Fruit fly (Drosophila melanogaster) whole organism, prepupa: Measurements from ENCODE around the gene Mnn1.

ENCODE experiments used
- Blimp-1 ChIP-seq: fragments of 200-800 bp; sonication (Bioruptor generic); optimal IDR thresholded peaks from 3 replicates; lab custom pipeline; 2017; ENCODE audit warnings: missing biosample characterization, missing genetic modification characterization, mild to moderate bottlenecking, moderate library complexity, missing genetic modification reagents
- CG10631 ChIP-seq: fragments of 200-800 bp; sonication (Bioruptor generic); optimal IDR thresholded peaks from 2 replicates; lab custom pipeline; 2016; ENCODE audit warnings: missing biosample characterization, missing genetic modification characterization
- CG10669 ChIP-seq: fragments of 200-800 bp; sonication (Bioruptor generic); optimal IDR thresholded peaks from 3 replicates; lab custom pipeline; 2018; ENCODE audit warnings: missing biosample characterization, mild to moderate bottlenecking, missing genetic modification characterization, moderate library complexity
- CG11294 ChIP-seq: fragments of 200-800 bp; sonication (Bioruptor generic); IDR thresholded peaks from 2 replicates; pipeline ENCODE4 v1.3.6; 2022; ENCODE audit warnings: missing biosample characterization, missing genetic modification characterization
- CG11762 ChIP-seq: fragments of 200-800 bp; sonication (Bioruptor generic); optimal IDR thresholded peaks from 3 replicates; lab custom pipeline; 2016; ENCODE audit warnings: missing biosample characterization, missing genetic modification characterization; ENCODE audit not compliant: insufficient read depth
- CG11902 ChIP-seq: fragments of 200-800 bp; sonication (Bioruptor generic); optimal IDR thresholded peaks from 3 replicates; lab custom pipeline; 2016; ENCODE audit warnings: missing biosample characterization, missing genetic modification characterization
- CG15336 ChIP-seq: fragments of 200-800 bp; sonication (Bioruptor generic); IDR thresholded peaks from 2 replicates; pipeline ENCODE4 v1.3.6; 2022; ENCODE audit warnings: missing biosample characterization, missing genetic modification characterization
- CG1621 ChIP-seq: fragments of 200-800 bp; sonication (Bioruptor generic); optimal IDR thresholded peaks from 3 replicates; lab custom pipeline; 2018; ENCODE audit warnings: missing biosample characterization, mild to moderate bottlenecking, missing genetic modification characterization
- CG3032 ChIP-seq: fragments of 200-800 bp; optimal IDR thresholded peaks from 2 replicates; lab custom pipeline; 2019; ENCODE audit warnings: missing biosample characterization, mild to moderate bottlenecking, missing genetic modification characterization, moderate library complexity
- CG31627 ChIP-seq: fragments of 200-800 bp; sonication (Bioruptor generic); optimal IDR thresholded peaks from 3 replicates; lab custom pipeline; 2016; ENCODE audit warnings: missing biosample characterization, missing genetic modification characterization
- CG32006 ChIP-seq: fragments of 200-800 bp; sonication (Bioruptor generic); optimal IDR thresholded peaks from 3 replicates; lab custom pipeline; 2017; ENCODE audit warnings: missing biosample characterization, mild to moderate bottlenecking, missing genetic modification characterization
- CG34406 ChIP-seq: fragments of 200-800 bp; sonication (Bioruptor generic); optimal IDR thresholded peaks from 3 replicates; lab custom pipeline; 2016; ENCODE audit warnings: missing biosample characterization, missing genetic modification characterization
- CG3919 ChIP-seq: fragments of 200-800 bp; sonication (Bioruptor generic); optimal IDR thresholded peaks from 3 replicates; lab custom pipeline; 2016; ENCODE audit warnings: missing biosample characterization, missing genetic modification characterization
- CG4318 ChIP-seq: fragments of 200-800 bp; sonication (Bioruptor generic); optimal IDR thresholded peaks from 3 replicates; lab custom pipeline; 2017; ENCODE audit warnings: missing biosample characterization, mild to moderate bottlenecking, missing genetic modification characterization
- CG6163 ChIP-seq: fragments of 200-800 bp; sonication (Bioruptor generic); IDR thresholded peaks from 3 replicates; pipeline ENCODE4 v1.3.6; 2022; ENCODE audit warnings: missing biosample characterization, missing genetic modification characterization
- CG6276 ChIP-seq: fragments of 200-800 bp; sonication (Bioruptor generic); optimal IDR thresholded peaks from 2 replicates; lab custom pipeline; 2017; ENCODE audit warnings: missing biosample characterization, mild to moderate bottlenecking, missing genetic modification characterization
- CG6792 ChIP-seq: fragments of 200-800 bp; sonication (Bioruptor generic); optimal IDR thresholded peaks from 3 replicates; lab custom pipeline; 2016; ENCODE audit warnings: missing biosample characterization, missing genetic modification characterization
- CG6808 ChIP-seq: fragments of 200-800 bp; sonication (Bioruptor generic); optimal IDR thresholded peaks from 3 replicates; lab custom pipeline; 2017; ENCODE audit warnings: missing biosample characterization, missing genetic modification characterization, mild to moderate bottlenecking, moderate library complexity, missing genetic modification reagents
- CG6854 ChIP-seq: fragments of 200-800 bp; sonication (Bioruptor generic); optimal IDR thresholded peaks from 2 replicates; lab custom pipeline; 2017; ENCODE audit warnings: missing biosample characterization, mild to moderate bottlenecking, missing genetic modification characterization
- CG7368 ChIP-seq: fragments of 200-800 bp; sonication (Bioruptor generic); optimal IDR thresholded peaks from 3 replicates; lab custom pipeline; 2016; ENCODE audit warnings: missing biosample characterization, missing genetic modification characterization
- CG8119 ChIP-seq: fragments of 200-800 bp; sonication (Bioruptor generic); IDR thresholded peaks from 3 replicates; pipeline ENCODE4 v1.3.6; 2022; ENCODE audit warnings: missing biosample characterization, missing genetic modification characterization
- CG8319 ChIP-seq: fragments of 200-800 bp; sonication (Bioruptor generic); optimal IDR thresholded peaks from 3 replicates; lab custom pipeline; 2016; ENCODE audit warnings: missing biosample characterization, missing genetic modification characterization
- CG8632 ChIP-seq: fragments of 200-800 bp; sonication (Bioruptor generic); optimal IDR thresholded peaks from 3 replicates; lab custom pipeline; 2016; ENCODE audit warnings: missing biosample characterization, missing genetic modification characterization
- CG9139 ChIP-seq: fragments of 200-800 bp; sonication (Bioruptor generic); optimal IDR thresholded peaks from 3 replicates; lab custom pipeline; 2017; ENCODE audit warnings: missing biosample characterization, mild to moderate bottlenecking, missing genetic modification characterization
- Eip75B ChIP-seq: fragments of 200-800 bp; sonication (Bioruptor generic); optimal IDR thresholded peaks from 3 replicates; lab custom pipeline; 2016; ENCODE audit warnings: missing biosample characterization, missing genetic modification characterization
- Eip78C ChIP-seq: fragments of 200-800 bp; sonication (Bioruptor generic); peaks from one replicate; lab custom pipeline; 2016; ENCODE audit warnings: missing biosample characterization, missing genetic modification characterization
- Eip93F ChIP-seq: fragments of 200-800 bp; sonication (Bioruptor generic); optimal IDR thresholded peaks from 2 replicates; lab custom pipeline; 2016; ENCODE audit warnings: missing biosample characterization, mild to moderate bottlenecking, missing genetic modification characterization
- Ets21C ChIP-seq: fragments of 200-800 bp; sonication (Bioruptor generic); optimal IDR thresholded peaks from 3 replicates; lab custom pipeline; 2016; ENCODE audit warnings: missing biosample characterization, missing genetic modification characterization
- Ets96B ChIP-seq: fragments of 200-800 bp; optimal IDR thresholded peaks from 2 replicates; lab custom pipeline; 2019; ENCODE audit warnings: missing biosample characterization, mild to moderate bottlenecking, missing genetic modification characterization, moderate library complexity
- Gug ChIP-seq: fragments of 200-800 bp; sonication (Bioruptor generic); IDR thresholded peaks from 2 replicates; pipeline ENCODE4 v1.3.6; 2022; ENCODE audit warnings: missing biosample characterization, missing genetic modification characterization
- Hr38 ChIP-seq: sonication (Bioruptor generic); optimal IDR thresholded peaks from 2 replicates; lab custom pipeline; 2016; ENCODE audit warnings: missing biosample characterization, missing genetic modification characterization
- Hr4 ChIP-seq: fragments of 200-800 bp; sonication (Bioruptor generic); optimal IDR thresholded peaks from 3 replicates; lab custom pipeline; 2016; ENCODE audit warnings: missing biosample characterization, missing genetic modification characterization
- Lpt ChIP-seq: fragments of 200-800 bp; sonication (Bioruptor generic); optimal IDR thresholded peaks from 3 replicates; lab custom pipeline; 2016; ENCODE audit warnings: missing biosample characterization, missing genetic modification characterization
- Met ChIP-seq: fragments of 200-800 bp; sonication (Bioruptor generic); optimal IDR thresholded peaks from 3 replicates; lab custom pipeline; 2016; ENCODE audit warnings: missing biosample characterization, missing genetic modification characterization
- Smox ChIP-seq: fragments of 200-800 bp; sonication (Bioruptor generic); optimal IDR thresholded peaks from 3 replicates; lab custom pipeline; 2016; ENCODE audit warnings: missing biosample characterization, missing genetic modification characterization
- Sox14 ChIP-seq: fragments of 200-800 bp; sonication (Bioruptor generic); optimal IDR thresholded peaks from 3 replicates; lab custom pipeline; 2016; ENCODE audit warnings: missing biosample characterization, missing genetic modification characterization
- achi ChIP-seq: fragments of 200-800 bp; sonication (Bioruptor generic); optimal IDR thresholded peaks from 3 replicates; lab custom pipeline; 2016; ENCODE audit warnings: missing biosample characterization, missing genetic modification characterization
- acj6 ChIP-seq: fragments of 200-800 bp; sonication (Bioruptor generic); optimal IDR thresholded peaks from 3 replicates; lab custom pipeline; 2016; ENCODE audit warnings: missing biosample characterization, missing genetic modification characterization
- cyc ChIP-seq: fragments of 200-800 bp; sonication (Bioruptor generic); optimal IDR thresholded peaks from 3 replicates; lab custom pipeline; 2016; ENCODE audit warnings: missing biosample characterization, missing genetic modification characterization
- dac ChIP-seq: fragments of 200-800 bp; sonication (Bioruptor generic); optimal IDR thresholded peaks from 2 replicates; lab custom pipeline; 2017; ENCODE audit warnings: missing biosample characterization, mild to moderate bottlenecking, missing genetic modification characterization
- dsx ChIP-seq: fragments of 200-800 bp; optimal IDR thresholded peaks from 3 replicates; lab custom pipeline; 2019; ENCODE audit warnings: missing biosample characterization, mild to moderate bottlenecking, missing genetic modification characterization, moderate library complexity; ENCODE audit not compliant: poor library complexity, severe bottlenecking
- eg ChIP-seq: fragments of 200-800 bp; sonication (Bioruptor generic); IDR thresholded peaks from 3 replicates; pipeline ENCODE4 v1.3.6; 2022; ENCODE audit warnings: missing biosample characterization, missing genetic modification characterization
- esn ChIP-seq: fragments of 200-800 bp; sonication (Bioruptor generic); optimal IDR thresholded peaks from 2 replicates; lab custom pipeline; 2016; ENCODE audit warnings: missing biosample characterization, mild to moderate bottlenecking, missing genetic modification characterization, moderate library complexity
- fd85E ChIP-seq: fragments of 200-800 bp; sonication (Bioruptor generic); optimal IDR thresholded peaks from 3 replicates; lab custom pipeline; 2016; ENCODE audit warnings: missing biosample characterization, missing genetic modification characterization
- lz ChIP-seq: fragments of 200-800 bp; sonication (Bioruptor generic); optimal IDR thresholded peaks from 3 replicates; lab custom pipeline; 2016; ENCODE audit warnings: missing biosample characterization, missing genetic modification characterization
- pdm3 ChIP-seq: fragments of 200-800 bp; sonication (Bioruptor generic); optimal IDR thresholded peaks from 3 replicates; lab custom pipeline; 2016; ENCODE audit warnings: missing biosample characterization, missing genetic modification characterization
- salr ChIP-seq, 2 experiments: fragments of 200-800 bp; sonication (Bioruptor generic); optimal IDR thresholded peaks; 3 replicates each; lab custom pipeline; 2016 to 2018; ENCODE audit warnings: missing biosample characterization in 2 of 2, missing genetic modification characterization in 2 of 2, mild to moderate bottlenecking in 1 of 2
- spab ChIP-seq: fragments of 200-800 bp; sonication (Bioruptor generic); optimal IDR thresholded peaks from 2 replicates; lab custom pipeline; 2017; ENCODE audit warnings: missing biosample characterization, mild to moderate bottlenecking, missing genetic modification characterization, missing genetic modification reagents
- ss ChIP-seq, 2 experiments: fragments of 200-800 bp; sonication (Bioruptor generic); optimal IDR thresholded peaks; 2 replicates in 1 of 2; 3 replicates in 1 of 2; lab custom pipeline; 2017 to 2018; ENCODE audit warnings: mild to moderate bottlenecking in 2 of 2, missing biosample characterization in 2 of 2, missing genetic modification characterization in 2 of 2, moderate library complexity in 1 of 2
- svp ChIP-seq: fragments of 200-800 bp; sonication (Bioruptor generic); peaks from one replicate; lab custom pipeline; 2016; ENCODE audit warnings: missing biosample characterization, missing genetic modification characterization
- topi ChIP-seq: fragments of 200-800 bp; sonication (Bioruptor generic); optimal IDR thresholded peaks from 3 replicates; lab custom pipeline; 2016; ENCODE audit warnings: missing biosample characterization, missing genetic modification characterization
- vri ChIP-seq: fragments of 200-800 bp; sonication (Bioruptor generic); optimal IDR thresholded peaks from 3 replicates; lab custom pipeline; 2016; ENCODE audit warnings: missing biosample characterization, mild to moderate bottlenecking, missing genetic modification characterization

The Mnn1 gene

DNA sequence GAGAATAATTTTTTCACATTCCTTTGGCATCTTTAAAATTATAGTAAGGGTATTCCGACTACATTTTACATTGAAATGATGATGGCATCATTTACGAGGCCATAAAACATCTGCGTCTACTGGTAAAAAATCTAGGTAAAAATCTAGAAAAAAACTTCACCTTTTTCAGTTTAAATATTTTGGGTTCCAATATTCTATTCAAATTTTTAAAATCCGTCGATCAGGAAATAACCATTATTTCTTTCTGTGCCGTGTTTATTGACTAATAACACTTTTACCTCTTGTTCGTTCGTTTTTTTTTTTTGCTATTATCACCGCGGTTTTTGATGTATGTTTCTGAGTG is 16.8 kb upstream of the Mnn1 start:
- TF ChIP-seq Met (peak; percentile 77), topi (GFP tag; lab: Kevin White, UChicago) (peak; percentile 74), CG8632 (GFP tag; lab: Kevin White, UChicago) (peak; percentile 23), salr (GFP tag; optimal IDR thresholded peaks at IDR 0.05; lab: Kevin White, UChicago) (peak in 1 of 2 experiments; percentile 64), Lpt (GFP tag; lab: Kevin White, UChicago) (peak; percentile 36), CG6854 (GFP tag; lab: Kevin White, UChicago) (no peak), CG11762 (GFP tag; lab: Kevin White, UChicago) (peak; percentile 60), dsx (GFP tag; lab: Kevin White, UChicago) (peak; percentile 24), pdm3 (GFP tag; lab: Kevin White, UChicago) (peak; percentile 79), Gug (GFP tag; lab: Robert Waterston, UW) (0 out of 2 replicates have a peak, but pooled peaks have one; percentile 55), Ets96B (no peak), Eip75B (GFP tag; lab: Kevin White, UChicago) (peak; percentile 57), Eip93F (peak; percentile 67), CG4318 (GFP tag; lab: Kevin White, UChicago) (peak; percentile 12), cyc (GFP tag; lab: Kevin White, UChicago) (peak; percentile 64), CG3919 (GFP tag; lab: Kevin White, UChicago) (peak; percentile 45), Eip78C (GFP tag; lab: Kevin White, UChicago) (peak; percentile 75), Smox (GFP tag; lab: Kevin White, UChicago) (peak; percentile 70), Ets21C (GFP tag; lab: Kevin White, UChicago) (peak; percentile 81), Blimp-1 (GFP tag; lab: Kevin White, UChicago) (peak; percentile 34), CG11902 (GFP tag; lab: Kevin White, UChicago) (no peak), CG6163 (GFP tag; lab: Robert Waterston, UW) (peak; percentile 52; the same call in 1 of the 3 replicates), CG1621 (tag; lab: Kevin White, UChicago) (no peak), CG6808 (peak; percentile 27), CG3032 (peak; percentile 9), spab (GFP tag; lab: Kevin White, UChicago) (peak; percentile 20), fd85E (GFP tag; lab: Kevin White, UChicago) (no peak), acj6 (peak; percentile 55), achi (peak; percentile 64), Hr38 (no peak), Hr4 (GFP tag; lab: Kevin White, UChicago) (peak; percentile 74), CG9139 (GFP tag; lab: Kevin White, UChicago) (no peak), CG11294 (GFP tag; lab: Robert Waterston, UW) (peak; percentile 62; the same call in 1 of the 2 replicates), dac (GFP tag; lab: Kevin White, UChicago) (peak; percentile 26), CG34406 (peak; percentile 50), ss (GFP tag; optimal IDR thresholded peaks at IDR 0.05; lab: Kevin White, UChicago) (no peak), CG8319 (peak; percentile 50), CG15336 (peak; percentile 81), CG31627 (GFP tag; lab: Kevin White, UChicago) (peak; percentile 81), CG7368 (GFP tag; lab: Kevin White, UChicago) (peak; percentile 49), CG8119 (peak; percentile 75; the same call in 2 of the 3 replicates), CG32006 (GFP tag; lab: Kevin White, UChicago) (peak; percentile 75), eg (GFP tag; lab: Robert Waterston, UW) (peak; percentile 83), svp (GFP tag; lab: Kevin White, UChicago) (peak; percentile 85), CG6792 (GFP tag; lab: Kevin White, UChicago) (peak; percentile 48), lz (GFP tag; lab: Kevin White, UChicago) (peak; percentile 86), Sox14 (GFP tag; lab: Kevin White, UChicago) (peak; percentile 87), CG10669 (peak; percentile 28), esn (GFP tag; lab: Kevin White, UChicago) (peak; percentile 90), CG6276 (GFP tag; lab: Kevin White, UChicago) (peak; percentile 57), vri (GFP tag; lab: Kevin White, UChicago) (peak; percentile 82), CG10631 (GFP tag; lab: Kevin White, UChicago) (peak; percentile 23)
